Fruit fly (Drosophila melanogaster) whole organism, embryonic: ENCODE measurements around the gene CG12321.

Experiments
- CG10267 ChIP-seq: fragments of 200-800 bp; sonication (Bioruptor generic); optimal IDR thresholded peaks from 2 replicates; lab custom pipeline; 2018; ENCODE audit warnings: missing biosample characterization, mild to moderate bottlenecking, missing genetic modification characterization, moderate library complexity
- CG10462 ChIP-seq: fragments of 200-800 bp; sonication (Bioruptor generic); optimal IDR thresholded peaks from 2 replicates; lab custom pipeline; 2016; ENCODE audit warnings: missing biosample characterization, missing genetic modification characterization
- CG7839 ChIP-seq: fragments of 200-800 bp; sonication (Bioruptor generic); optimal IDR thresholded peaks from 3 replicates; lab custom pipeline; 2018; ENCODE audit warnings: missing biosample characterization, mild to moderate bottlenecking, missing genetic modification characterization, moderate library complexity
- Fer2 ChIP-seq: fragments of 200-800 bp; sonication (Bioruptor generic); optimal IDR thresholded peaks from 2 replicates; lab custom pipeline; 2018; ENCODE audit warnings: missing biosample characterization, mild to moderate bottlenecking, missing genetic modification characterization, moderate library complexity
- nerfin-2 ChIP-seq: fragments of 200-800 bp; sonication (Bioruptor generic); IDR thresholded peaks from 2 replicates; pipeline ENCODE4 v1.3.6; 2022; ENCODE audit warnings: missing biosample characterization, missing genetic modification characterization; ENCODE audit not compliant: partially characterized antibody
- pfk ChIP-seq: fragments of 200-800 bp; sonication (Bioruptor generic); optimal IDR thresholded peaks from 2 replicates; lab custom pipeline; 2018; ENCODE audit warnings: missing biosample characterization, mild to moderate bottlenecking, missing genetic modification characterization, moderate library complexity

DNA sequence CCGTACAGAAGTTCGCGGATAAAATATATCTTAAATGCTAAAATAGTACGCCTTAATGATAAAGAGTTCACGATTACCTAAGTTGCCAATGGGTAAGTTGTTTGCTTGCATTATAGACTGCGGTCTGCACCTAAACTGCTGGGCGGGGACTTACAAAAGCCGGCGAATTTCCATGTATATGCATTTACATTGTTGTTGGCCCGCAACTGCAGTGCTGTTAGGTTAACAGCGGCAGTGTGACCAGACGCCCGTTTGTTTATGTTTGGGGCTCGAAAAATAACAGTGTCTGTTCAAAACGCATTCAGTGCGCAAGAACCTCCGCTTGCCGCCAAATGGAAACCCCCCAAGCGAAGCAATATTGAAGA, 11.4 kb upstream of the CG12321 start:
- no peak for TF ChIP-seq Fer2 (tag; lab: Kevin White, UChicago)
- no peak for TF ChIP-seq CG7839 (tag; lab: Kevin White, UChicago)
- no peak for TF ChIP-seq CG10267 (tag; lab: Kevin White, UChicago)
- TF ChIP-seq CG10462 (GFP tag; lab: Kevin White, UChicago) = no peak
- no peak for TF ChIP-seq pfk (GFP tag; lab: Kevin White, UChicago)
- TF ChIP-seq nerfin-2 (GFP tag; lab: Robert Waterston, UW) = no peak
